Worm (Caenorhabditis elegans) whole organism, midembryonic: ENCODE data around the gene nhr-110.

Source experiments
- cog-1 ChIP-seq: sonication (generic microtip); optimal IDR thresholded peaks from 2 replicates; lab custom pipeline; 2016; ENCODE audit warnings: missing genetic modification characterization, missing compliant biosample characterization
- flt-1 ChIP-seq: fragments of 200-800 bp; sonication (Bioruptor generic); IDR thresholded peaks from 2 replicates; pipeline ENCODE4 v1.3.6; 2022; ENCODE audit warnings: missing genetic modification characterization, missing compliant biosample characterization
- klf-2 ChIP-seq: fragments of 200-800 bp; sonication (Bioruptor generic); conservative IDR thresholded peaks from 2 replicates; pipeline ENCODE4 v1.3.6; 2022; ENCODE audit warnings: missing genetic modification reagents, missing genetic modification characterization, missing compliant biosample characterization
- med-1 ChIP-seq: sonication (generic microtip); optimal IDR thresholded peaks from 2 replicates; lab custom pipeline; 2017; ENCODE audit warnings: missing genetic modification characterization, mild to moderate bottlenecking, missing compliant biosample characterization, antibody characterized with exemption, missing genetic modification reagents; ENCODE audit not compliant: insufficient read depth
- ref-1 ChIP-seq: fragments of 200-800 bp; sonication (Bioruptor generic); conservative IDR thresholded peaks from 2 replicates; pipeline ENCODE4 v1.3.6; 2022; ENCODE audit warnings: missing genetic modification reagents, missing genetic modification characterization, missing compliant biosample characterization
- tab-1 ChIP-seq: fragments of 200-800 bp; sonication (Bioruptor generic); IDR thresholded peaks from 2 replicates; pipeline ENCODE4 v1.3.6; 2022; ENCODE audit warnings: missing genetic modification characterization, missing compliant biosample characterization
- ztf-23 ChIP-seq: fragments of 200-800 bp; sonication (Bioruptor generic); IDR thresholded peaks from 2 replicates; pipeline ENCODE4 v1.3.6; 2022; ENCODE audit warnings: missing genetic modification reagents, missing genetic modification characterization, missing compliant biosample characterization
- ztf-29 ChIP-seq: fragments of 200-800 bp; sonication (Bioruptor generic); IDR thresholded peaks from 2 replicates; pipeline ENCODE4 v1.3.6; 2022; ENCODE audit warnings: missing genetic modification reagents, missing genetic modification characterization, missing compliant biosample characterization

DNA sequence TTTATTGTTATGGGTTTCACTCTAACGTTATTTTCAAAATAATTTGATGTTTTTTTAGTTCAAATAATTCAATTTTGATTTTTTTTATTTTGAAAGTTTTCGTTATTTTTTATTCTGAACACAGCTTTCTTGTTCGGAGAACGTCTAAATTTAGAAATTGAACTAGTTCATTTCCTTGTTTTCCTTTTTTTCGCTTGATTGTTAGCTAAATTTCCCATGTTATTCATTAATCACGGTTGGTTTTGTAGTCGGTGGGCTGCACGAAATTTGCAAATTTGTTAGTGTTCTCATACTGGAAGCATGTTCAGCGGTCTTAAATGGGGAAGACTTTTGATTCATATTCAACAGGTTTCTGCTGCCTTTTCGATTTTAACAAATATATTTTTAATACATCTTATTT lies 11.6 kb upstream of the nhr-110 start, which contains the start of gene str-222:
- TF ChIP-seq ztf-29 (GFP tag; lab: Robert Waterston, UW), result no peak
- TF ChIP-seq tab-1 (GFP tag; lab: Robert Waterston, UW), result no peak
- no peak for TF ChIP-seq ztf-23 (GFP tag; lab: Robert Waterston, UW)
- TF ChIP-seq flt-1 (GFP tag; lab: Robert Waterston, UW), result no peak
- no peak for TF ChIP-seq ref-1 (GFP tag; lab: Robert Waterston, UW)
- no peak for TF ChIP-seq klf-2 (GFP tag; lab: Robert Waterston, UW)
- TF ChIP-seq med-1 (GFP tag; lab: Kevin White, UChicago), result no peak
- no peak for TF ChIP-seq cog-1 (tag; lab: Kevin White, UChicago)
